Worm (Caenorhabditis elegans) whole organism, early embryonic: ENCODE data around the gene nop-1.
A peak's percentile ranks its signal among the peaks of the same experiment; 100 is the strongest.

Source experiments
- B0310.2 ChIP-seq: sonication (generic microtip); optimal IDR thresholded peaks from 2 replicates; lab custom pipeline; 2016; ENCODE audit warnings: mild to moderate bottlenecking, missing genetic modification characterization, missing compliant biosample characterization
- F13C5.2 ChIP-seq: sonication (generic microtip); optimal IDR thresholded peaks from 2 replicates; lab custom pipeline; 2017; ENCODE audit warnings: mild to moderate bottlenecking, missing genetic modification characterization, inconsistent platforms, missing compliant biosample characterization
- aly-1 ChIP-seq: sonication (generic microtip); optimal IDR thresholded peaks from 2 replicates; lab custom pipeline; 2016; ENCODE audit warnings: missing genetic modification characterization, missing compliant biosample characterization
- ama-1 ChIP-seq: fragments of 150-350 bp; optimal IDR thresholded peaks from 2 replicates; lab custom pipeline; 2014
- ceh-13 ChIP-seq: fragments of 200-800 bp; sonication (Bioruptor generic); optimal IDR thresholded peaks from 2 replicates; lab custom pipeline; 2018; ENCODE audit warnings: mild to moderate bottlenecking, missing genetic modification characterization, missing compliant biosample characterization
- ceh-36 ChIP-seq: sonication (generic microtip); optimal IDR thresholded peaks from 2 replicates; lab custom pipeline; 2016; ENCODE audit warnings: missing genetic modification characterization, inconsistent platforms, missing compliant biosample characterization
- ets-7 ChIP-seq: sonication (generic microtip); optimal IDR thresholded peaks from 2 replicates; lab custom pipeline; 2016; ENCODE audit warnings: missing genotype, missing genetic modification characterization, missing compliant biosample characterization
- flt-1 ChIP-seq: fragments of 200-800 bp; sonication (Bioruptor generic); IDR thresholded peaks from 2 replicates; pipeline ENCODE4 v1.3.6; 2022; ENCODE audit warnings: missing genetic modification characterization, missing compliant biosample characterization
- hmbx-1 ChIP-seq: sonication (generic microtip); optimal IDR thresholded peaks from 2 replicates; lab custom pipeline; 2016; ENCODE audit warnings: mild to moderate bottlenecking, missing genetic modification characterization, missing compliant biosample characterization
- hmg-4 ChIP-seq: fragments of 200-800 bp; sonication (Bioruptor generic); optimal IDR thresholded peaks from 2 replicates; lab custom pipeline; 2018; ENCODE audit warnings: mild to moderate bottlenecking, missing genetic modification characterization, missing compliant biosample characterization
- hnd-1 ChIP-seq: sonication (generic microtip); optimal IDR thresholded peaks from 2 replicates; lab custom pipeline; 2016; ENCODE audit warnings: missing genetic modification characterization, missing compliant biosample characterization
- pes-1 ChIP-seq: fragments of 200-800 bp; sonication (Bioruptor generic); IDR thresholded peaks from 2 replicates; pipeline ENCODE4 v1.3.6; 2022; ENCODE audit warnings: missing genetic modification reagents, missing genetic modification characterization, missing compliant biosample characterization
- scrt-1 ChIP-seq: fragments of 200-800 bp; sonication (Bioruptor generic); IDR thresholded peaks from 2 replicates; pipeline ENCODE4 v1.3.6; 2022; ENCODE audit warnings: missing genetic modification characterization, missing compliant biosample characterization
- sea-1 ChIP-seq: fragments of 200-800 bp; sonication (Bioruptor generic); conservative IDR thresholded peaks from 2 replicates; pipeline ENCODE4 v1.3.6; 2022; ENCODE audit warnings: missing genetic modification characterization, missing compliant biosample characterization
- tbx-11 ChIP-seq: fragments of 200-800 bp; sonication (Bioruptor generic); IDR thresholded peaks from 2 replicates; pipeline ENCODE4 v1.3.6; 2022; ENCODE audit warnings: missing genetic modification characterization, missing compliant biosample characterization
- tbx-37 ChIP-seq: fragments of 200-800 bp; sonication (Bioruptor generic); conservative IDR thresholded peaks from 2 replicates; pipeline ENCODE4 v1.3.6; 2022; ENCODE audit warnings: missing genetic modification reagents, missing genetic modification characterization, missing compliant biosample characterization
- tra-4 ChIP-seq: sonication (generic microtip); optimal IDR thresholded peaks from 2 replicates; lab custom pipeline; 2017; ENCODE audit warnings: missing genetic modification characterization, missing compliant biosample characterization

Gene nop-1

DNA sequence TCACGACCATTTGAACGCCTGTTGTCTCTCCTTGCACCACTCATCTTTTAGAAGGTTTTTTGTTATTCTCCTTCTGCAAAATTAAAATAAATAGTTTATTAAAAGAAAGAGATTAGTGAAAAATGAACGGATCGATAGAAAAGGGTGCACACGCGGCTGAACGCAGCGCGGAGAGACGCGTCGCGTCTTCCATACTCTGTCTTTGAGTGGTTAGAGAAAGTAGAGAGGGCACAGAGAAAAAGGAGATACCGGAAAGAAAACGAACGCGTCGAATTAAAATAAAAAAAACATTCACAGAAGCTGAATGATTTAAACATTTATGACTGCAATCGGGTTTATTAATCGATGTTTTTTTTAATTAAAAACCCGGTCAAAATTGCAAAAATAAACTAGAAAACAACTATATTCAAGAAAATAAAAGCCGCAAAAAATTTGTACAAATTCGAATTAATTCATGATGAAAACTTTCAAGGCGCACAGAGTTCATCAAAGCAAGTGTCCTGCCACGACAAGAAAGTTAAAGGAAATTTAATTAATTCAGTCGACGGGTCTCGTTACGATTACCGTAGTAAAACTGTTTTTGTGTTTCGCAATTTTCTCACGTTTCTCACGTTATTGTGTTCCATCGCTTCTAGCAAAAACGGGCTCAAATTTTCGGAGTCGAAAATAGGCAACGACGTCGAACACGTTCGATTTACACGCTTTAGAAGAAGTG, at the start of gene nop-1, which contains the start of gene nono-1:
nop-1 (plus strand) TSS at position 551 of the 715 bp plus-strand sequence.
nono-1 (minus strand) TSS at position 75 of the 715 bp plus-strand sequence.
- TF ChIP-seq hmg-4 (GFP tag; lab: Kevin White, UChicago) = peak; percentile 49
- no peak for TF ChIP-seq B0310.2
- no peak for TF ChIP-seq ets-7 (tag; lab: Kevin White, UChicago)
- no peak for TF ChIP-seq ama-1 (lab: Kevin White, UChicago)
- TF ChIP-seq pes-1 (GFP tag; lab: Robert Waterston, UW) = no peak
- TF ChIP-seq tbx-11 (GFP tag; lab: Robert Waterston, UW) = no peak
- no peak for TF ChIP-seq tbx-37 (GFP tag; lab: Robert Waterston, UW)
- TF ChIP-seq scrt-1 (GFP tag; lab: Robert Waterston, UW) = no peak
- TF ChIP-seq tra-4 (tag; lab: Kevin White, UChicago) = no peak
- no peak for TF ChIP-seq flt-1
- peak; percentile 2 for TF ChIP-seq F13C5.2 (tag; lab: Kevin White, UChicago)

DNA sequence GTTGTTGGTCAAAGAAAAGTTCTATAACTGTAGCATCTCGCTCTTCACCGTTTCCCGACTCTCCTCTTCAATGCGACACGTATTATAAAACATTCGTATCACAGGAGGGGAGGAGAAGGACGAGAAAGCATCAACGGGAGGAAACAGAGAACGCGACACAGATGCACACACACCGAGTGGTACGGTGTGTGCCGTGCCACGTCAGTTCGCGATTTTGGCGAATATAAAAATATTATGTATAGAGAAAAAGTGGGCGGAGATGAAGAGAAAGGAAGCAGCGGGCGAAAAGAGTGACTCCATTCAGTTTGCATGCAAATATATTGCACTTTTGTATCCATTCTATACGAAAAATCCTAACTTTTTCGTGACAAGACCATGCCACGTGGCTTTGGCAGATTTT, 43.8 kb upstream of the nop-1 start:
- TF ChIP-seq aly-1 (tag; lab: Kevin White, UChicago) = peak; percentile 23
- TF ChIP-seq ceh-13 (GFP tag; lab: Kevin White, UChicago) = no peak
- TF ChIP-seq pes-1 (GFP tag; lab: Robert Waterston, UW) = no peak
- TF ChIP-seq ets-7 (tag; lab: Kevin White, UChicago) = no peak
- TF ChIP-seq tbx-11 (GFP tag; lab: Robert Waterston, UW) = no peak

DNA sequence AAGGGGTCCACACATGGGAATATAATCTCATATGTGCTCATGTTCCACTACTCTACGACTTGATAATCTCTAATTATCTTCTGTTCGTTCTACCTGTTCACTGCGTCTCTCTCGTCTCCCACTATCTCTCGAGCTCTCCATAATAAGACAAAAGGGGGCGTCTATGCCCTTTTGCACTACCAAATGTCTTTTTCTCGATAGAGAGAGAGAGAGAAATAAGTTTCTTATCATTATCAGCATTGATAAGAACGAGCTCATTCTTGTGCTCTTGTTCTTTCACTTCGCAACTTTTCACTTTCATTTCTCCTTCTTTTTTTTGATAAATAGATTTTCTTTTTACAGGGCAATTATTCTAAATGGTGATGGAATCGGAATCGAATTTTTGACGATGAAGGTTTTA, 42.6 kb upstream of the nop-1 start:
- TF ChIP-seq ceh-13 (GFP tag; lab: Kevin White, UChicago) (no peak), aly-1 (tag; lab: Kevin White, UChicago) (no peak), ets-7 (tag; lab: Kevin White, UChicago) (no peak), scrt-1 (GFP tag; lab: Robert Waterston, UW) (no peak), tbx-11 (GFP tag; lab: Robert Waterston, UW) (no peak), sea-1 (GFP tag; lab: Robert Waterston, UW) (no peak), hnd-1 (tag; lab: Kevin White, UChicago) (no peak), hmg-4 (GFP tag; lab: Kevin White, UChicago) (no peak), B0310.2 (no peak), ama-1 (lab: Kevin White, UChicago) (no peak), tra-4 (tag; lab: Kevin White, UChicago) (no peak), hmbx-1 (no peak), F13C5.2 (tag; lab: Kevin White, UChicago) (no peak), tbx-37 (GFP tag; lab: Robert Waterston, UW) (no peak)

DNA sequence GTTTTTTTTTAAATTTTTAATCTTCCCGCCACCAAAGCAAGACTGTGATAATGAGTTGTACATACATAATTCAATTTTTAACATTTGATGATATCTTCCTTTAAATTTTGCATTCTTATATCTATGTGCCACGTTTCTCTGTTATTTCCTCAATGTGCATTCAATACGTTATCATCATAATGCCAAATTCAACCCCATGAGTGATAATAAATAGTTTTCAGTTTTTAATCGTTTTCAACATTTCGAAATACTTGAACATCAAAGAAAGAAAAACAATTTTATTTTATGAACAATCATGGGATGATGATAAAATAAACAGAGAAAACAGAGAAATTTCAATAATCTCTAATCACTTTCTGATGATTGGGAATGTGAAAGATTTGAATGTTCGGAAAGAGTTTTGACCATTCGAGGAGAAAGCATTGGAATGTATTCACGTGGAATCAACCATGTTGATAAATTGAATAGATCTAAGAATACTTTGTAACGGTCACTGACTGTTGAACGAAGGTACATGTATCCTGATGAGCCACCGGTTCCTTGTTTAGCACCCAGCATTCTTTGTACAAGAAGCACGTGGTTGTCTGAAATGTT, 41.1 kb upstream of the nop-1 start:
- TF ChIP-seq hmbx-1 = no peak
- TF ChIP-seq hmg-4 (GFP tag; lab: Kevin White, UChicago) = no peak
- no peak for TF ChIP-seq tra-4 (tag; lab: Kevin White, UChicago)
- TF ChIP-seq flt-1 = no peak
- TF ChIP-seq ceh-36 (tag; lab: Kevin White, UChicago) = no peak
- TF ChIP-seq F13C5.2 (tag; lab: Kevin White, UChicago) = no peak
- TF ChIP-seq ama-1 (lab: Kevin White, UChicago) = no peak
- TF ChIP-seq sea-1 (GFP tag; lab: Robert Waterston, UW) = no peak
- no peak for TF ChIP-seq ets-7 (tag; lab: Kevin White, UChicago)
- TF ChIP-seq ceh-13 (GFP tag; lab: Kevin White, UChicago) = no peak
- no peak for TF ChIP-seq aly-1 (tag; lab: Kevin White, UChicago)

DNA sequence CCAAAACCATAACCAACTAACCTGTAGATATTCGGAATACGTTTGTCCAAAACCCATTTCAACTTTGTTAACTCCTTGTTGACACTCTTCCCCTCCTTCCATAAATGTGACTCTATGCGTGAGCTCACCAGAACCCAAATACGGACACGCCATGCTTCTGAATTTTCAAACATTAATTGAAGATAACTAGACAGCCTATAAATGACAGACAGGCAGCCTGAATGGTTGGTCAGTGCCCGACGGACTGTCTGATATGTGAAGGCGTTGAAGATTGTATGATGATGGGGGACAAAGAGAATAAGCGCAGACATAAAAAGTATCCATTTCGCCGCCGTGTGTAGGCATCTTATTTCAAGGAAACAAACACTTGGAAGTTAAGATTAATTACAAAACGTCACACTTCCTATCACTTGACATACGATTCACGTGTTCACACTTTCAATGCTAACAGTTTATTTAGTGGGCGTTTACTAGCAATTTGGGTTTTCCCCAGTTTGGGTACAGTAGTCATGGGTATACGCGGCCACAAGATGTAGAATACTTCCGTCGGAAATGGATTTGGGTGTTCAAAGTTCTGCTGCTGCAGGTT, 38.6 kb upstream of the nop-1 start, which contains the start of the genes tdo-2 and C28H8.2:
tdo-2 (minus strand) TSS at position 157 of the 589 bp plus-strand sequence.
C28H8.2 (plus strand) TSS at position 524 of the 589 bp plus-strand sequence.
- TF ChIP-seq aly-1 (tag; lab: Kevin White, UChicago) (no peak), flt-1 (no peak), scrt-1 (GFP tag; lab: Robert Waterston, UW) (no peak), hmg-4 (GFP tag; lab: Kevin White, UChicago) (no peak), ets-7 (tag; lab: Kevin White, UChicago) (no peak), F13C5.2 (tag; lab: Kevin White, UChicago) (no peak), B0310.2 (no peak), hmbx-1 (no peak), ceh-36 (tag; lab: Kevin White, UChicago) (no peak), sea-1 (GFP tag; lab: Robert Waterston, UW) (no peak)

DNA sequence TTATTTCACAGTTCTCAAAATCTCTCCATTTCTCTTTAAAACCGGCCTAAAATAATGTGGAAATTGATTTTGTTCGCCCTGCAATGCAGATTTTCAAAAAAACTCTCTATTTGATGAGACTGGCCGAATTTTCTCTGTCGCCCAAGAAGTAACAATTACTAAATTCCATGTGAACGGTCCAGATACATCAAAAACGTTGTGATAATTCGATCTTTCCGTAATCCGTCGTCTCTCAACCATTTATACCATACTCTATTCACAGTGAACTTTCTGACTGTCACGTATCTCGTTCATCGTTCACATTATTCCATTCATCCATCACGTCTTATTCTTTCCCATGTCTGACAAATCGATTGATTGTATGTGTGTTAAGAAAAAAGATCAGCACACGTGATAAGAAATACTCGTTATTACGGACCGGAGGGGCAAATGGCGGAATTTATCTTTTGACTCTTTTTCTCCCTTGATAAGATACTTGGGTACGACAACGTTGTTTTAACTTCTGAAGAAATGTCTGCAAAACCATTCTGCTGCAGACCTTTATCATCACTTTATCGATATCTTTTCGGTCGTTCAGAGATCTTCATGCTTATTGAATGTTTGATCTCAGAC, 37.3 kb upstream of the nop-1 start:
- TF ChIP-seq ceh-36 (tag; lab: Kevin White, UChicago) (no peak), hnd-1 (tag; lab: Kevin White, UChicago) (no peak), hmbx-1 (no peak), aly-1 (tag; lab: Kevin White, UChicago) (no peak), F13C5.2 (tag; lab: Kevin White, UChicago) (no peak), ceh-13 (GFP tag; lab: Kevin White, UChicago) (no peak), hmg-4 (GFP tag; lab: Kevin White, UChicago) (no peak)
